Worm (Caenorhabditis elegans) whole organism, midembryonic: ENCODE data around the gene B0361.14.

Experiments used
- T22C8.4 ChIP-seq: fragments of 200-800 bp; sonication (Bioruptor generic); IDR thresholded peaks from 2 replicates; pipeline ENCODE4 v1.3.6; 2022; ENCODE audit warnings: missing genetic modification characterization, missing compliant biosample characterization
- cog-1 ChIP-seq: sonication (generic microtip); optimal IDR thresholded peaks from 2 replicates; lab custom pipeline; 2016; ENCODE audit warnings: missing genetic modification characterization, missing compliant biosample characterization
- flt-1 ChIP-seq: fragments of 200-800 bp; sonication (Bioruptor generic); IDR thresholded peaks from 2 replicates; pipeline ENCODE4 v1.3.6; 2022; ENCODE audit warnings: missing genetic modification characterization, missing compliant biosample characterization
- klf-2 ChIP-seq: fragments of 200-800 bp; sonication (Bioruptor generic); conservative IDR thresholded peaks from 2 replicates; pipeline ENCODE4 v1.3.6; 2022; ENCODE audit warnings: missing genetic modification reagents, missing genetic modification characterization, missing compliant biosample characterization
- med-1 ChIP-seq: sonication (generic microtip); optimal IDR thresholded peaks from 2 replicates; lab custom pipeline; 2017; ENCODE audit warnings: missing genetic modification characterization, mild to moderate bottlenecking, missing compliant biosample characterization, antibody characterized with exemption, missing genetic modification reagents; ENCODE audit not compliant: insufficient read depth
- ztf-23 ChIP-seq: fragments of 200-800 bp; sonication (Bioruptor generic); IDR thresholded peaks from 2 replicates; pipeline ENCODE4 v1.3.6; 2022; ENCODE audit warnings: missing genetic modification reagents, missing genetic modification characterization, missing compliant biosample characterization
- ztf-29 ChIP-seq: fragments of 200-800 bp; sonication (Bioruptor generic); IDR thresholded peaks from 2 replicates; pipeline ENCODE4 v1.3.6; 2022; ENCODE audit warnings: missing genetic modification reagents, missing genetic modification characterization, missing compliant biosample characterization

DNA sequence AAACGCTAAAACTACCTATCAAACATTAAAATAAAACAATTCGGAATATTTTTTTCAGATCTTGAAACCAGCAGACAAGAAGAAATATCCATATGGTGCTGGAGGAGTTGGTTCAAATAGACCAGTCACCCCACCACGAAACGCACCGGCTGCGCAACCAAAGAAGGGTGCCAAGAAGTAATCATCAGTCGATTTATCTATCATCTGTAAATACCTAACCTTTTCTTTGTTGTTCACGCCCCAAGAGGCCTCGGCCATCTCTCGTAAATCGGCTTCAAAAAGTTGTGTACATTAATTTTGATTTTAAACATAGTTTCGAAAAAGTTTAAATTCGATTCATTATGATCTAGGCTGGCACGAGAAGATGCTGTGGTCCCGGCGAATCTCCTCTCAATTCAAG, 38.7 kb upstream of the B0361.14 start:
- TF ChIP-seq ztf-23 (no peak), cog-1 (tag; lab: Kevin White, UChicago) (no peak), T22C8.4 (GFP tag; lab: Robert Waterston, UW) (no peak), flt-1 (no peak), ztf-29 (GFP tag; lab: Robert Waterston, UW) (no peak), klf-2 (GFP tag; lab: Robert Waterston, UW) (no peak), med-1 (no peak)
